Fruit fly (Drosophila melanogaster) whole organism, embryonic: ENCODE results near the gene twf.

Experiments
- Abd-B ChIP-seq: fragments of 200-800 bp; sonication (Bioruptor generic); optimal IDR thresholded peaks from 2 replicates; lab custom pipeline; 2018; ENCODE audit warnings: missing biosample characterization, mild to moderate bottlenecking, missing genetic modification characterization, moderate library complexity
- Atf3 ChIP-seq: fragments of 200-800 bp; sonication (Bioruptor generic); optimal IDR thresholded peaks from 3 replicates; lab custom pipeline; 2016; ENCODE audit warnings: missing biosample characterization, missing genetic modification characterization
- CG10274 ChIP-seq: fragments of 200-800 bp; sonication (Bioruptor generic); optimal IDR thresholded peaks from 3 replicates; lab custom pipeline; 2017; ENCODE audit warnings: missing biosample characterization, mild to moderate bottlenecking, missing genetic modification characterization
- CG11456 ChIP-seq: fragments of 200-800 bp; sonication (Bioruptor generic); IDR thresholded peaks from 3 replicates; pipeline ENCODE4 v1.3.6; 2022; ENCODE audit warnings: missing biosample characterization, missing genetic modification characterization
- CG12236 ChIP-seq: fragments of 200-800 bp; sonication (Bioruptor generic); optimal IDR thresholded peaks from 2 replicates; lab custom pipeline; 2016; ENCODE audit warnings: missing biosample characterization, missing genetic modification characterization
- CG12299 ChIP-seq: fragments of 200-800 bp; sonication (Bioruptor generic); optimal IDR thresholded peaks from 2 replicates; lab custom pipeline; 2018; ENCODE audit warnings: missing biosample characterization, mild to moderate bottlenecking, missing genetic modification characterization
- CG15011 ChIP-seq: fragments of 200-800 bp; sonication (Bioruptor generic); optimal IDR thresholded peaks from 3 replicates; lab custom pipeline; 2018; ENCODE audit warnings: missing biosample characterization, mild to moderate bottlenecking, missing genetic modification characterization
- CG15073 ChIP-seq: fragments of 200-800 bp; sonication (Bioruptor generic); optimal IDR thresholded peaks from 2 replicates; lab custom pipeline; 2016; ENCODE audit warnings: missing biosample characterization, missing genetic modification characterization
- CG16863 ChIP-seq: fragments of 200-800 bp; sonication (Bioruptor generic); optimal IDR thresholded peaks from 3 replicates; lab custom pipeline; 2016; ENCODE audit warnings: missing biosample characterization, missing genetic modification characterization
- CG18476 ChIP-seq: fragments of 200-800 bp; sonication (Bioruptor generic); optimal IDR thresholded peaks from 2 replicates; lab custom pipeline; 2016; ENCODE audit warnings: missing biosample characterization, mild to moderate bottlenecking, missing genetic modification characterization
- CG2116 ChIP-seq: fragments of 200-800 bp; sonication (Bioruptor generic); optimal IDR thresholded peaks from 3 replicates; lab custom pipeline; 2018; ENCODE audit warnings: missing biosample characterization, mild to moderate bottlenecking, missing genetic modification characterization
- CG2120 ChIP-seq: fragments of 200-800 bp; sonication (Bioruptor generic); optimal IDR thresholded peaks from 3 replicates; lab custom pipeline; 2016; ENCODE audit warnings: missing biosample characterization, missing genetic modification characterization
- CG3995 ChIP-seq: fragments of 200-800 bp; sonication (Bioruptor generic); optimal IDR thresholded peaks from 3 replicates; lab custom pipeline; 2016; ENCODE audit warnings: missing biosample characterization, missing genetic modification characterization
- CG6689 ChIP-seq: fragments of 200-800 bp; sonication (Bioruptor generic); IDR thresholded peaks from 2 replicates; pipeline ENCODE4 v1.3.6; 2022; ENCODE audit warnings: missing biosample characterization, missing genetic modification characterization
- CG6813 ChIP-seq: fragments of 200-800 bp; sonication (Bioruptor generic); optimal IDR thresholded peaks from 2 replicates; lab custom pipeline; 2017; ENCODE audit warnings: missing biosample characterization, missing genetic modification characterization, mild to moderate bottlenecking, moderate library complexity, missing genetic modification reagents
- CG7271 ChIP-seq: fragments of 200-800 bp; sonication (Bioruptor generic); optimal IDR thresholded peaks from 2 replicates; lab custom pipeline; 2018; ENCODE audit warnings: missing biosample characterization, mild to moderate bottlenecking, missing genetic modification characterization, moderate library complexity
- CG8765 ChIP-seq: fragments of 200-800 bp; sonication (Bioruptor generic); IDR thresholded peaks from 2 replicates; pipeline ENCODE4 v1.3.6; 2022; ENCODE audit warnings: missing biosample characterization, missing genetic modification characterization
- CG9437 ChIP-seq: fragments of 200-800 bp; sonication (Bioruptor generic); optimal IDR thresholded peaks from 2 replicates; lab custom pipeline; 2018; ENCODE audit warnings: missing biosample characterization, mild to moderate bottlenecking, missing genetic modification characterization
- CG9727 ChIP-seq: fragments of 200-800 bp; sonication (Bioruptor generic); optimal IDR thresholded peaks from 3 replicates; lab custom pipeline; 2017; ENCODE audit warnings: missing biosample characterization, mild to moderate bottlenecking, missing genetic modification characterization
- CG9876 ChIP-seq: fragments of 200-800 bp; sonication (Bioruptor generic); optimal IDR thresholded peaks from 2 replicates; lab custom pipeline; 2016; ENCODE audit warnings: missing biosample characterization, missing genetic modification characterization
- D ChIP-seq, 2 experiments: fragments of 200-800 bp in 1 of 2; fragments of >200 bp in 1 of 2; sonication (Bioruptor generic) in 1 of 2; optimal IDR thresholded peaks; 2 replicates in 1 of 2; 3 replicates in 1 of 2; lab custom pipeline; 2017; ENCODE audit warnings: mild to moderate bottlenecking in 1 of 2, missing biosample characterization in 1 of 2, missing genetic modification characterization in 1 of 2, missing genetic modification reagents in 1 of 2
- Dfd ChIP-seq, 2 experiments: fragments of >200 bp; optimal IDR thresholded peaks; 2 replicates each; lab custom pipeline; 2017; ENCODE audit warnings: missing biosample characterization in 2 of 2, missing genetic modification characterization in 2 of 2
- Doc2 ChIP-seq: fragments of 200-800 bp; sonication (Bioruptor generic); IDR thresholded peaks from 2 replicates; pipeline ENCODE4 v1.3.6; 2022; ENCODE audit warnings: missing biosample characterization, missing genetic modification characterization
- Drgx ChIP-seq: fragments of 200-800 bp; sonication (Bioruptor generic); IDR thresholded peaks from 2 replicates; pipeline ENCODE4 v1.3.6; 2022; ENCODE audit warnings: missing biosample characterization, missing genetic modification characterization
- HLH54F ChIP-seq: fragments of 200-800 bp; sonication (Bioruptor generic); optimal IDR thresholded peaks from 3 replicates; lab custom pipeline; 2016; ENCODE audit warnings: missing biosample characterization, missing genetic modification characterization
- Opbp ChIP-seq: fragments of 200-800 bp; sonication (Bioruptor generic); IDR thresholded peaks from 3 replicates; pipeline ENCODE4 v1.3.6; 2022; ENCODE audit warnings: missing biosample characterization, missing genetic modification characterization; ENCODE audit not compliant: partially characterized antibody
- Tbp ChIP-seq: fragments of >200 bp; optimal IDR thresholded peaks from 2 replicates; lab custom pipeline; 2018; ENCODE audit warnings: missing biosample characterization, missing genetic modification characterization
- al ChIP-seq: fragments of 200-800 bp; sonication (Bioruptor generic); IDR thresholded peaks from 2 replicates; pipeline ENCODE4 v1.3.6; 2022; ENCODE audit warnings: missing biosample characterization, missing genetic modification characterization
- ara ChIP-seq: fragments of 200-800 bp; sonication (Bioruptor generic); IDR thresholded peaks from 2 replicates; pipeline ENCODE4 v1.3.6; 2022; ENCODE audit warnings: missing biosample characterization, missing genetic modification characterization
- bbx ChIP-seq: fragments of 200-800 bp; sonication (Bioruptor generic); IDR thresholded peaks from 2 replicates; pipeline ENCODE4 v1.3.6; 2022; ENCODE audit warnings: missing biosample characterization, missing genetic modification characterization; ENCODE audit not compliant: partially characterized antibody
- da ChIP-seq: fragments of 200-800 bp; sonication (Bioruptor generic); optimal IDR thresholded peaks from 2 replicates; lab custom pipeline; 2016; ENCODE audit warnings: missing biosample characterization, missing genetic modification characterization
- disco-r ChIP-seq: fragments of 200-800 bp; sonication (Bioruptor generic); optimal IDR thresholded peaks from 2 replicates; lab custom pipeline; 2016; ENCODE audit warnings: missing biosample characterization, missing genetic modification characterization
- dmrt11E ChIP-seq: fragments of 200-800 bp; sonication (Bioruptor generic); optimal IDR thresholded peaks from 3 replicates; lab custom pipeline; 2018; ENCODE audit warnings: missing biosample characterization, mild to moderate bottlenecking, missing genetic modification characterization, moderate library complexity
- gem ChIP-seq: fragments of 200-800 bp; sonication (Bioruptor generic); optimal IDR thresholded peaks from 2 replicates; lab custom pipeline; 2019; ENCODE audit warnings: missing biosample characterization, mild to moderate bottlenecking, missing genetic modification characterization, moderate library complexity
- gro ChIP-seq: fragments of 200-800 bp; sonication (Bioruptor generic); optimal IDR thresholded peaks from 2 replicates; lab custom pipeline; 2016; ENCODE audit warnings: missing biosample characterization, missing genetic modification characterization
- ind ChIP-seq: fragments of 200-800 bp; sonication (Bioruptor generic); optimal IDR thresholded peaks from 3 replicates; lab custom pipeline; 2016; ENCODE audit warnings: missing biosample characterization, missing genetic modification characterization
- nmo ChIP-seq: fragments of 200-800 bp; sonication (Bioruptor generic); optimal IDR thresholded peaks from 2 replicates; lab custom pipeline; 2018; ENCODE audit warnings: missing biosample characterization, mild to moderate bottlenecking, missing genetic modification characterization, moderate library complexity
- org-1 ChIP-seq: fragments of 200-800 bp; sonication (Bioruptor generic); optimal IDR thresholded peaks from 2 replicates; lab custom pipeline; 2017; ENCODE audit warnings: missing biosample characterization, missing genetic modification characterization
- p53 ChIP-seq: fragments of 200-800 bp; sonication (Bioruptor generic); optimal IDR thresholded peaks from 2 replicates; lab custom pipeline; 2016; ENCODE audit warnings: missing biosample characterization, missing genetic modification characterization
- ranshi ChIP-seq: fragments of 200-800 bp; sonication (Bioruptor generic); IDR thresholded peaks from 2 replicates; pipeline ENCODE4 v1.3.6; 2022; ENCODE audit warnings: missing biosample characterization, missing genetic modification characterization
- scrt ChIP-seq: fragments of 200-800 bp; sonication (Bioruptor generic); optimal IDR thresholded peaks from 2 replicates; lab custom pipeline; 2018; ENCODE audit warnings: missing biosample characterization, mild to moderate bottlenecking, missing genetic modification characterization, moderate library complexity
- sens ChIP-seq: fragments of 200-800 bp; sonication (Bioruptor generic); peaks from one replicate; lab custom pipeline; 2016; ENCODE audit warnings: missing biosample characterization, missing genetic modification characterization
- sim ChIP-seq: fragments of 200-800 bp; sonication (Bioruptor generic); IDR thresholded peaks from 2 replicates; pipeline ENCODE4 v1.3.6; 2022; ENCODE audit warnings: missing biosample characterization, missing genetic modification characterization
- sna ChIP-seq: fragments of 200-800 bp; sonication (Bioruptor generic); IDR thresholded peaks from 2 replicates; pipeline ENCODE4 v1.3.6; 2022; ENCODE audit warnings: missing biosample characterization, missing genetic modification characterization; ENCODE audit not compliant: partially characterized antibody
- so ChIP-seq: fragments of 200-800 bp; sonication (Bioruptor generic); IDR thresholded peaks from 3 replicates; pipeline ENCODE4 v1.3.6; 2022; ENCODE audit warnings: missing biosample characterization, missing genetic modification characterization
- sug ChIP-seq: fragments of 200-800 bp; optimal IDR thresholded peaks from 2 replicates; lab custom pipeline; 2019; ENCODE audit warnings: missing biosample characterization, mild to moderate bottlenecking, missing genetic modification characterization, moderate library complexity
- tgo ChIP-seq: fragments of 200-800 bp; sonication (Bioruptor generic); IDR thresholded peaks from 3 replicates; pipeline ENCODE4 v1.3.6; 2022; ENCODE audit warnings: missing biosample characterization, missing genetic modification characterization
- unc-4 ChIP-seq: fragments of 200-800 bp; sonication (Bioruptor generic); IDR thresholded peaks from 2 replicates; pipeline ENCODE4 v1.3.6; 2022; ENCODE audit warnings: missing biosample characterization, missing genetic modification characterization; ENCODE audit not compliant: partially characterized antibody
- vnd ChIP-seq: fragments of 200-800 bp; sonication (Bioruptor generic); IDR thresholded peaks from 3 replicates; pipeline ENCODE4 v1.3.6; 2022; ENCODE audit warnings: missing biosample characterization, missing genetic modification characterization; ENCODE audit not compliant: partially characterized antibody
- zf30C ChIP-seq: fragments of 200-800 bp; sonication (Bioruptor generic); optimal IDR thresholded peaks from 3 replicates; lab custom pipeline; 2018; ENCODE audit warnings: missing biosample characterization, mild to moderate bottlenecking, missing genetic modification characterization

Gene twf

dm6 chr3R:14125479-14126121 is 3.1 kb downstream of the twf start, which contains the start of the genes 140up and Polr2B (continued):
- TF ChIP-seq D (optimal IDR thresholded peaks at IDR 0.05; lab: Kevin White, UChicago) = no peak
- peak; percentile 84 for TF ChIP-seq D (GFP tag; optimal IDR thresholded peaks at IDR 0.05; lab: Kevin White, UChicago)
- TF ChIP-seq CG12236 (GFP tag; lab: Kevin White, UChicago) = no peak
- TF ChIP-seq sim (GFP tag; lab: Robert Waterston, UW) = 0 out of 2 replicates have a peak, but pooled peaks have one; percentile 27
- TF ChIP-seq Tbp (GFP tag; lab: Kevin White, UChicago) = no peak
- TF ChIP-seq Abd-B (GFP tag; lab: Kevin White, UChicago) = peak; percentile 95
- peak; percentile 93 for TF ChIP-seq sug
- TF ChIP-seq ind (GFP tag; lab: Kevin White, UChicago) = peak; percentile 96
- peak; percentile 71; the same call in 1 of the 2 replicates for TF ChIP-seq Doc2 (GFP tag; lab: Robert Waterston, UW)
- peak; percentile 83 for TF ChIP-seq HLH54F (GFP tag; lab: Kevin White, UChicago)
- no peak for TF ChIP-seq vnd (GFP tag; lab: Robert Waterston, UW)
- TF ChIP-seq Opbp (GFP tag; lab: Robert Waterston, UW) = no peak
- TF ChIP-seq sna (GFP tag; lab: Robert Waterston, UW) = no peak
- peak; percentile 1 for TF ChIP-seq zf30C (GFP tag; lab: Kevin White, UChicago)
- peak; percentile 55 for TF ChIP-seq CG9876 (GFP tag; lab: Kevin White, UChicago)
- TF ChIP-seq CG7271 (tag; lab: Kevin White, UChicago) = peak; percentile 84
- TF ChIP-seq scrt (GFP tag; lab: Kevin White, UChicago) = peak; percentile 77
- peak; percentile 1 for TF ChIP-seq disco-r (GFP tag; lab: Kevin White, UChicago)
- peak; percentile 2 for TF ChIP-seq p53
- TF ChIP-seq org-1 (GFP tag; lab: Kevin White, UChicago) = peak; percentile 81
- TF ChIP-seq CG11456 (GFP tag; lab: Robert Waterston, UW) = peak; percentile 94
- peak; percentile 93 for TF ChIP-seq CG18476 (GFP tag; lab: Kevin White, UChicago)
- peak; percentile 91 for TF ChIP-seq ara (GFP tag; lab: Robert Waterston, UW)
- peak; percentile 48 for TF ChIP-seq CG3995 (GFP tag; lab: Kevin White, UChicago)
- TF ChIP-seq dmrt11E (tag; lab: Kevin White, UChicago) = peak; percentile 92
- no peak for TF ChIP-seq unc-4
- TF ChIP-seq Atf3 (GFP tag; lab: Kevin White, UChicago) = peak; percentile 68
- peak; percentile 67 for TF ChIP-seq CG15073
- no peak for TF ChIP-seq Dfd (GFP tag; optimal IDR thresholded peaks at IDR 0.05; lab: Kevin White, UChicago)
- peak; percentile 70 for TF ChIP-seq gro (GFP tag; lab: Kevin White, UChicago)
- no peak for TF ChIP-seq bbx (GFP tag; lab: Robert Waterston, UW)
- TF ChIP-seq CG9437 (GFP tag; lab: Kevin White, UChicago) = peak; percentile 88
- peak; percentile 49 for TF ChIP-seq da (GFP tag; lab: Kevin White, UChicago)
- peak; percentile 90 for TF ChIP-seq so (GFP tag; lab: Robert Waterston, UW)
- peak; percentile 93 for TF ChIP-seq CG9727
- peak; percentile 70 for TF ChIP-seq CG8765 (GFP tag; lab: Robert Waterston, UW)
- peak; percentile 90 for TF ChIP-seq al (GFP tag; lab: Robert Waterston, UW)
- peak; percentile 74 for TF ChIP-seq CG6813 (GFP tag; lab: Kevin White, UChicago)
- peak; percentile 95 for TF ChIP-seq sens (GFP tag; lab: Kevin White, UChicago)
- TF ChIP-seq CG15011 (GFP tag; lab: Kevin White, UChicago) = peak; percentile 84
- peak; percentile 86 for TF ChIP-seq CG12299 (tag; lab: Kevin White, UChicago)
- TF ChIP-seq Drgx = peak; percentile 83
- peak; percentile 76 for TF ChIP-seq CG2116
- peak; percentile 64 for TF ChIP-seq CG10274 (GFP tag; lab: Kevin White, UChicago)
- TF ChIP-seq nmo (GFP tag; lab: Kevin White, UChicago) = peak; percentile 95
- peak; percentile 95 for TF ChIP-seq tgo (GFP tag; lab: Robert Waterston, UW)
- peak; percentile 95 for TF ChIP-seq CG6689 (GFP tag; lab: Robert Waterston, UW)
- peak; percentile 95 for TF ChIP-seq ranshi (GFP tag; lab: Robert Waterston, UW)
- peak; percentile 97 for TF ChIP-seq gem (tag; lab: Kevin White, UChicago)
- TF ChIP-seq CG2120 (GFP tag; lab: Kevin White, UChicago) = peak; percentile 92
- TF ChIP-seq CG16863 (GFP tag; lab: Kevin White, UChicago) = peak; percentile 60
